Worm (Caenorhabditis elegans): ENCODE measurements around the gene F07E5.12.

ce11 chrII:2039288-2039687 is 28.5 kb upstream of the F07E5.12 start, which contains the start of gene bath-19:
- TF ChIP-seq flt-1 (GFP tag; IDR thresholded peaks at IDR 0.05) (no peak), med-1 (GFP tag; optimal IDR thresholded peaks at IDR 0.05; ENCODE audit: insufficient read depth) (no peak), ref-1 (GFP tag; conservative IDR thresholded peaks at IDR 0.05) (no peak), tab-1 (GFP tag; IDR thresholded peaks at IDR 0.05) (no peak), ztf-23 (GFP tag; IDR thresholded peaks at IDR 0.05) (no peak), T22C8.4 (GFP tag; IDR thresholded peaks at IDR 0.05) (no peak), klf-2 (GFP tag; conservative IDR thresholded peaks at IDR 0.05) (no peak)

All from whole organism, midembryonic.